Worm (Caenorhabditis elegans) whole organism, L4/young adult: ENCODE results near the gene str-43.

ENCODE experiments used
- W03F9.2 ChIP-seq: fragments of 150-350 bp; optimal IDR thresholded peaks from 2 replicates; lab custom pipeline; 2014; ENCODE audit warnings: missing biosample characterization, missing genetic modification characterization
- dao-5 ChIP-seq: sonication (generic microtip); optimal IDR thresholded peaks from 2 replicates; lab custom pipeline; 2016; ENCODE audit warnings: missing genotype, missing genetic modification characterization, moderate library complexity, missing compliant biosample characterization
- him-1 ChIP-seq: sonication (generic microtip); optimal IDR thresholded peaks from 2 replicates; lab custom pipeline; 2016; ENCODE audit warnings: missing genotype, missing genetic modification reagents, missing genetic modification characterization, missing compliant biosample characterization

DNA sequence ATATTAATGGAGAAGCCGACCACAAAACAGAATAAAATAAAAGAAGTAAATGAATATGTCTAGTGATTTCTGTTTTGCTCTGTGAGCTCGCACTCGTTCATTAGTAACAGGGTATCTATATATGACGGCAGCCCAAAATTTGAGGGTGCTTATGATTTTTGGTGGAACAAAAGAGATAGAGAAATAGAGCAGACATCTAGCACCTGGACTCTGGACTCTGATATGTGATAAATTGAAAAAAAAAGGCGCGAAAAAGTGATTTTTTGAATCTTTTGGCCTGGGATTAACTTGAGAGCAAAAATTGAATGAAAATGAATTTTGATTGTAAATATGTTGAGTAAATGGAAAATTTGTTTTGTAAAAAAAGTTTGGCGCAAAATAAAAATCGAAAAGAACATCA is 24.7 kb upstream of the str-43 start, which contains the start of gene nhr-283:
- no peak for TF ChIP-seq dao-5 (tag; lab: Kevin White, UChicago)
- no peak for TF ChIP-seq him-1 (tag; lab: Kevin White, UChicago)
- TF ChIP-seq W03F9.2 (tag; lab: Kevin White, UChicago), result no peak
